Worm (Caenorhabditis elegans): ENCODE data around the gene F10E7.2.

Gene F10E7.2

ce11 chrII:7119525-7119924 lies 2.5 kb upstream of the F10E7.2 start:
- TF ChIP-seq F23B12.7 (tag; optimal IDR thresholded peaks at IDR 0.05; ENCODE audit: insufficient read depth): no peak
- TF ChIP-seq ztf-3 (GFP tag; optimal IDR thresholded peaks at IDR 0.05): no peak
- TF ChIP-seq nfya-2 (GFP tag; IDR thresholded peaks at IDR 0.05): no peak
- no peak for TF ChIP-seq mes-4 (tag; optimal IDR thresholded peaks at IDR 0.05)
- TF ChIP-seq ama-1 (optimal IDR thresholded peaks at IDR 0.05): no peak
- TF ChIP-seq ama-1 (GFP tag; optimal IDR thresholded peaks at IDR 0.05): no peak
- TF ChIP-seq rcor-1 (GFP tag; IDR thresholded peaks at IDR 0.05): no peak
- no peak for TF ChIP-seq F55B11.4 (tag; optimal IDR thresholded peaks at IDR 0.05; ENCODE audit: borderline replicate concordance, insufficient read depth)
- no peak for TF ChIP-seq akir-1 (GFP tag; optimal IDR thresholded peaks at IDR 0.05)
- no peak for TF ChIP-seq sea-2 (GFP tag; IDR thresholded peaks at IDR 0.05)
- no peak for TF ChIP-seq efl-1 (GFP tag; optimal IDR thresholded peaks at IDR 0.05)
- no peak for TF ChIP-seq ccch-3 (GFP tag; optimal IDR thresholded peaks at IDR 0.05)
- no peak for TF ChIP-seq dox-1 (GFP tag; IDR thresholded peaks at IDR 0.05)
- no peak for TF ChIP-seq nhr-27 (tag; optimal IDR thresholded peaks at IDR 0.05)
- no peak for TF ChIP-seq K11D2.4 (GFP tag; IDR thresholded peaks at IDR 0.05)
- no peak for TF ChIP-seq T07F8.4 (tag; optimal IDR thresholded peaks at IDR 0.05)
- TF ChIP-seq nhr-179 (tag; optimal IDR thresholded peaks at IDR 0.05): no peak
- no peak for TF ChIP-seq C06A6.2 (GFP tag; conservative IDR thresholded peaks at IDR 0.05)
- no peak for TF ChIP-seq cebp-1 (GFP tag; IDR thresholded peaks at IDR 0.05)
- TF ChIP-seq cebp-1 (tag; optimal IDR thresholded peaks at IDR 0.05): no peak

ce11 chrII:7122661-7123418 lies 798 bp downstream of the F10E7.2 start, which contains the start of gene F10E7.11:
Gene F10E7.11, minus strand, starts transcription at chrII:7122892.
- TF ChIP-seq ama-1 (optimal IDR thresholded peaks at IDR 0.05): no peak
- no peak for TF ChIP-seq ama-1 (GFP tag; optimal IDR thresholded peaks at IDR 0.05)
- TF ChIP-seq hsf-1 (GFP tag; IDR thresholded peaks at IDR 0.05): no peak
- no peak for TF ChIP-seq cebp-2 (GFP tag; IDR thresholded peaks at IDR 0.05)
- no peak for TF ChIP-seq F57C9.4 (tag; optimal IDR thresholded peaks at IDR 0.05)
- no peak for TF ChIP-seq ZK185.1 (tag; optimal IDR thresholded peaks at IDR 0.05; ENCODE audit: poor library complexity, severe bottlenecking)
- no peak for TF ChIP-seq snpc-1.1 (tag; optimal IDR thresholded peaks at IDR 0.05; ENCODE audit: insufficient read depth)
- TF ChIP-seq hlh-26 (GFP tag; conservative IDR thresholded peaks at IDR 0.05): no peak
- TF ChIP-seq attf-3 (GFP tag; conservative IDR thresholded peaks at IDR 0.05): 0 out of 2 replicates have a peak, but pooled peaks have one; percentile 39
- TF ChIP-seq F57A8.1 (GFP tag; optimal IDR thresholded peaks at IDR 0.05): no peak
- TF ChIP-seq aptf-2 (GFP tag; conservative IDR thresholded peaks at IDR 0.05): 0 out of 2 replicates have a peak, but pooled peaks have one; percentile 40
- TF ChIP-seq egl-44 (GFP tag; IDR thresholded peaks at IDR 0.05): no peak
- no peak for TF ChIP-seq F52B5.7 (tag; optimal IDR thresholded peaks at IDR 0.05)
- no peak for TF ChIP-seq unc-62 (GFP tag; optimal IDR thresholded peaks at IDR 0.05)
- TF ChIP-seq ztf-3 (GFP tag; optimal IDR thresholded peaks at IDR 0.05): no peak
- no peak for TF ChIP-seq sdz-38 (tag; optimal IDR thresholded peaks at IDR 0.05)
- TF ChIP-seq fkh-3 (tag; optimal IDR thresholded peaks at IDR 0.05): no peak
- no peak for TF ChIP-seq hrde-1 (tag; optimal IDR thresholded peaks at IDR 0.05; ENCODE audit: borderline replicate concordance)
- no peak for TF ChIP-seq mel-28 (tag; optimal IDR thresholded peaks at IDR 0.05; ENCODE audit: borderline replicate concordance)
- peak; percentile 78 for TF ChIP-seq mcd-1 (GFP tag; IDR thresholded peaks at IDR 0.05)
- peak; percentile 7; the same call in 1 of the 2 replicates for TF ChIP-seq hmg-1.2 (GFP tag; IDR thresholded peaks at IDR 0.05)
- no peak for TF ChIP-seq ceh-27 (GFP tag; optimal IDR thresholded peaks at IDR 0.05)
- no peak for TF ChIP-seq nhr-120 (GFP tag; IDR thresholded peaks at IDR 0.05)
- no peak for TF ChIP-seq madf-10 (tag; optimal IDR thresholded peaks at IDR 0.05)
- no peak for TF ChIP-seq B0019.2 (GFP tag; conservative IDR thresholded peaks at IDR 0.05)
- TF ChIP-seq tbp1 (GFP tag; optimal IDR thresholded peaks at IDR 0.05): no peak
- TF ChIP-seq rpc-1 (optimal IDR thresholded peaks at IDR 0.05): peak; percentile 9
- TF ChIP-seq rpc-1 (tag; optimal IDR thresholded peaks at IDR 0.05): no peak
- no peak for TF ChIP-seq sptf-2 (GFP tag; optimal IDR thresholded peaks at IDR 0.05)
- no peak for TF ChIP-seq rcor-1 (GFP tag; IDR thresholded peaks at IDR 0.05)
- peak; percentile 5 for TF ChIP-seq snpc-3.4 (tag; optimal IDR thresholded peaks at IDR 0.05)
- no peak for TF ChIP-seq nhr-80 (tag; optimal IDR thresholded peaks at IDR 0.05)
